Fruit fly (Drosophila melanogaster): Measurements from ENCODE around the gene ninaD.

dm6 chr2L:18122920-18123319, 41.5 kb downstream of the ninaD start:
- TF ChIP-seq CTCF (optimal IDR thresholded peaks at IDR 0.05) (no peak), CG8478 (optimal IDR thresholded peaks at IDR 0.05) (no peak)
